Fruit fly (Drosophila melanogaster): Measurements from ENCODE around the gene CG43153.

Gene CG43153

DNA sequence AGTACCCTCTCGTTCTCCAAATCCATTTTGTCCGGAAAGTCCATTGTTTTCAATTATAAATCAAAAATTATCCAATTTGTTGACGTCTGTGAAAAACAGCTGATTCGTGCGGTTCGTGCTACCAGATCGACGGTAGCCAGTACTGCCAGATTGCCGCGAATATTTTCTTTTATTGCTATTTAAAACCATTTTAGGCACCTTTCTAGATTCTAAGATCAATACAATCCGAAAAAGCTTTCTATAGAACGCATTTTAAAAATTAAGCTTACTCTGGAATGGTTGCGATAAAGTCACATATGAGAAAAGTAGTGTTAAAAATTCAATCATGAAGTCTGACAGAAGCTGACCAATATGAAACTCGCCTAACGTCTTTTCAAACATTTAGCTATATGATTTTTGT, 23.7 kb downstream of the CG43153 start, which contains the start of gene Cog8 (continued):
- TF ChIP-seq Hr51 (GFP tag; optimal IDR thresholded peaks at IDR 0.05), result peak; percentile 52 to 69
- TF ChIP-seq CG6175 (GFP tag; IDR thresholded peaks at IDR 0.05), result no peak
- no peak for TF ChIP-seq Deaf1 (tag; optimal IDR thresholded peaks at IDR 0.05)
- peak; percentile 58 for TF ChIP-seq pho (GFP tag; optimal IDR thresholded peaks at IDR 0.05)
- TF ChIP-seq salm (tag; optimal IDR thresholded peaks at IDR 0.05), result no peak
- peak; percentile 72 for TF ChIP-seq zfh2 (GFP tag; optimal IDR thresholded peaks at IDR 0.05)
- TF ChIP-seq pros (GFP tag; optimal IDR thresholded peaks at IDR 0.05), result no peak
- TF ChIP-seq CG3281 (GFP tag; optimal IDR thresholded peaks at IDR 0.05), result no peak
- TF ChIP-seq inv (GFP tag; IDR thresholded peaks at IDR 0.05; ENCODE audit: partially characterized antibody), result no peak
- no peak for TF ChIP-seq Optix (GFP tag; IDR thresholded peaks at IDR 0.05)
- TF ChIP-seq schlank (tag; optimal IDR thresholded peaks at IDR 0.05), result no peak
- TF ChIP-seq CG18619 (GFP tag; optimal IDR thresholded peaks at IDR 0.05), result no peak
- TF ChIP-seq otp (GFP tag; IDR thresholded peaks at IDR 0.05), result no peak
- TF ChIP-seq Hmr (GFP tag; optimal IDR thresholded peaks at IDR 0.05), result peak; percentile 57
- TF ChIP-seq Max (GFP tag; optimal IDR thresholded peaks at IDR 0.05), result peak; percentile 10
- no peak for TF ChIP-seq GATAe (GFP tag; conservative IDR thresholded peaks at IDR 0.05)
- TF ChIP-seq chinmo (GFP tag; IDR thresholded peaks at IDR 0.05; ENCODE audit: partially characterized antibody), result no peak
- no peak for TF ChIP-seq Scr (GFP tag; IDR thresholded peaks at IDR 0.05; ENCODE audit: partially characterized antibody)
- peak; percentile 52 for TF ChIP-seq ind (GFP tag; optimal IDR thresholded peaks at IDR 0.05)
- peak; percentile 32 for TF ChIP-seq ems (GFP tag; optimal IDR thresholded peaks at IDR 0.05)
- TF ChIP-seq sc (optimal IDR thresholded peaks at IDR 0.05), result no peak
- TF ChIP-seq sc (GFP tag; optimal IDR thresholded peaks at IDR 0.05), result no peak
- TF ChIP-seq CG9727 (GFP tag; optimal IDR thresholded peaks at IDR 0.05), result peak; percentile 17
- TF ChIP-seq Ptx1 (GFP tag; IDR thresholded peaks at IDR 0.05), result no peak
- no peak for TF ChIP-seq pan (optimal IDR thresholded peaks at IDR 0.05)
- TF ChIP-seq pan (GFP tag; optimal IDR thresholded peaks at IDR 0.05 in 1 of 2, IDR thresholded peaks at IDR 0.05 in 1 of 2), result peak in 1 of 2 experiments; percentile 40
- no peak for TF ChIP-seq Fer3 (tag; optimal IDR thresholded peaks at IDR 0.05)
- no peak for TF ChIP-seq CG5245 (GFP tag; optimal IDR thresholded peaks at IDR 0.05)
- peak; percentile 38 for TF ChIP-seq BEAF-32 (GFP tag; optimal IDR thresholded peaks at IDR 0.05)
- TF ChIP-seq bowl (GFP tag; IDR thresholded peaks at IDR 0.05), result no peak
- TF ChIP-seq Hsf (GFP tag; optimal IDR thresholded peaks at IDR 0.05), result peak; percentile 49
- TF ChIP-seq stwl (tag; optimal IDR thresholded peaks at IDR 0.05), result peak; percentile 59
- peak; percentile 25 for TF ChIP-seq CG4820 (GFP tag; optimal IDR thresholded peaks at IDR 0.05)
- peak; percentile 99 for TF ChIP-seq Myb (GFP tag; optimal IDR thresholded peaks at IDR 0.05)
- peak; percentile 21 for TF ChIP-seq Blimp-1 (GFP tag; optimal IDR thresholded peaks at IDR 0.05)
- TF ChIP-seq Meics (GFP tag; optimal IDR thresholded peaks at IDR 0.05), result peak; percentile 0
- TF ChIP-seq cg (GFP tag; optimal IDR thresholded peaks at IDR 0.05), result no peak
- TF ChIP-seq unc-4 (GFP tag; IDR thresholded peaks at IDR 0.05; ENCODE audit: partially characterized antibody), result 0 out of 2 replicates have a peak, but pooled peaks have one; percentile 13
- TF ChIP-seq tll (GFP tag; optimal IDR thresholded peaks at IDR 0.05), result peak in 1 of 2 experiments; percentile 51
- no peak for TF ChIP-seq CG6813 (GFP tag; optimal IDR thresholded peaks at IDR 0.05)
- no peak for TF ChIP-seq Side (GFP tag; optimal IDR thresholded peaks at IDR 0.05)
- no peak for TF ChIP-seq jigr1 (GFP tag; IDR thresholded peaks at IDR 0.05)
- TF ChIP-seq CG2129 (GFP tag; IDR thresholded peaks at IDR 0.05; ENCODE audit: partially characterized antibody), result no peak
- TF ChIP-seq MESR4 (GFP tag; optimal IDR thresholded peaks at IDR 0.05), result no peak
- TF ChIP-seq CG6689 (GFP tag; IDR thresholded peaks at IDR 0.05), result no peak
- no peak for TF ChIP-seq kni (GFP tag; optimal IDR thresholded peaks at IDR 0.05)
- TF ChIP-seq CG8944 (GFP tag; optimal IDR thresholded peaks at IDR 0.05), result peak; percentile 59
- TF ChIP-seq E2f2 (GFP tag; IDR thresholded peaks at IDR 0.05), result peak; percentile 69
- no peak for TF ChIP-seq mirr (GFP tag; optimal IDR thresholded peaks at IDR 0.05)
- TF ChIP-seq CG12155 (GFP tag; optimal IDR thresholded peaks at IDR 0.05), result peak; percentile 39
- TF ChIP-seq ssp (GFP tag; IDR thresholded peaks at IDR 0.05), result no peak
